Fruit fly (Drosophila melanogaster): ENCODE data around the gene CG8620.

DNA sequence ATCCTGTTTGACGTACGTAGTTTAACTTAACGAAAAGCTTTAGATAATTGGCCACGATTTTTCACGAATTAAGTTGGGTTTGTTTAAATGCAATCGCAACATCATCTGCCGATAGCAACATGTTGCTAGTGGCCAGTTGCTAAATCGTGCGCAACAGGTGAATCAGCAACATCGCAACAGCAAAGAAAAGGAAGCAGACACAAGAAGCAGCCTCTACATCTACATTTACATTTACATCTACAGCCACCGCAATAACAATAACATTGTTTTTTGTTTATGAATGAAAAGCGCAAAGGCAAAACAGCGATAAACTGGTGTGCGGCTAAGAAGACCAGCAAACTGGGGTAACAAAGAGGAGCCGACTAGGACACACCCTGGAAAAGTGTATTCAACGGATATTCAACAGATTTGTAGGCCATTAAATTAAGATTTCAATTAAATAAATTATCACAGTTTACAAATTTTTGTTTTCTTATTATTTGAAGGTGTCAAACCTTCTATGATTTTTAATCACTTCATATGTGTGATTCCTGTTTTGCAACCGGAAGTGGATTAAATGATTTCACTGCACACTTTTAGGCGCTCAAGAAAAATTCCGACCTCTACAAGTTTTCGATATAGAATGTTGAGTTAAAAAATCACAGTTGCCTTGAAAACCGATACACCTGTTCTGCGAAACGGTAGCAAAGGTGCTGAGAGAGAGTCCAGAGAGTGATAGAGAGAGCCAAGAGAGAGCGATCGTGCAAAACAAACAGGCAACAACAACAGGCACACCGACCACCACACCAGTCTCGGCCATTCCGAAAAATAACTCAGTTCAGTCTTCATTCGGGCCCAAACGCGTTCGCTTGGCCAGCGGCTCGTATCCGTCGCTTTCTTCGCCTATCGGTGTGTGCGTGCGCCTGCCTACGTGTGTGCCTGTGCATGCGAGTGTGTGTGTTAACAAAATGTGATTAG, 23.9 kb upstream of the CG8620 start, which contains the start of gene melt:
- TF ChIP-seq CrebA (GFP tag; optimal IDR thresholded peaks at IDR 0.05; ENCODE audit: borderline replicate concordance) (no peak), lola (GFP tag; optimal IDR thresholded peaks at IDR 0.05) (no peak), dsf (GFP tag; optimal IDR thresholded peaks at IDR 0.05; ENCODE audit: borderline replicate concordance) (peak; percentile 73), Hr83 (GFP tag; optimal IDR thresholded peaks at IDR 0.05; ENCODE audit: poor library complexity, severe bottlenecking) (peak; percentile 86), Mio (GFP tag; optimal IDR thresholded peaks at IDR 0.05) (peak; percentile 2), CG9705 (GFP tag; optimal IDR thresholded peaks at IDR 0.05) (peak; percentile 86), psq (GFP tag; optimal IDR thresholded peaks at IDR 0.05) (peak; percentile 99), jim (GFP tag; optimal IDR thresholded peaks at IDR 0.05) (peak; percentile 65), usp (GFP tag; optimal IDR thresholded peaks at IDR 0.05) (no peak), Hr78 (GFP tag; optimal IDR thresholded peaks at IDR 0.05) (no peak)

Measured in whole organism, wandering third instar larva.